Fruit fly (Drosophila melanogaster) whole organism, embryonic: Measurements from ENCODE around the gene CG4631.

ENCODE experiments used
- CG10543 ChIP-seq: fragments of 200-800 bp; sonication (Bioruptor generic); optimal IDR thresholded peaks from 3 replicates; lab custom pipeline; 2017; ENCODE audit warnings: missing biosample characterization, mild to moderate bottlenecking, missing genetic modification characterization, moderate library complexity
- CG11560 ChIP-seq: fragments of 200-800 bp; sonication (Bioruptor generic); IDR thresholded peaks from 3 replicates; pipeline ENCODE4 v1.3.6; 2022; ENCODE audit warnings: missing biosample characterization, missing genetic modification characterization
- CG3838 ChIP-seq: fragments of 200-800 bp; sonication (Bioruptor generic); optimal IDR thresholded peaks from 3 replicates; lab custom pipeline; 2016; ENCODE audit warnings: missing biosample characterization, missing genetic modification characterization
- HLHmδ ChIP-seq: fragments of 200-800 bp; sonication (Bioruptor generic); optimal IDR thresholded peaks from 2 replicates; lab custom pipeline; 2018; ENCODE audit warnings: missing biosample characterization, mild to moderate bottlenecking, missing genetic modification characterization, moderate library complexity
- Hey ChIP-seq: fragments of 200-800 bp; sonication (Bioruptor generic); optimal IDR thresholded peaks from 3 replicates; lab custom pipeline; 2018; ENCODE audit warnings: missing biosample characterization, mild to moderate bottlenecking, missing genetic modification characterization
- dimm ChIP-seq: fragments of 200-800 bp; sonication (Bioruptor generic); IDR thresholded peaks from 2 replicates; pipeline ENCODE4 v1.3.6; 2022; ENCODE audit warnings: missing biosample characterization, missing genetic modification characterization

- TF ChIP-seq CG10543 (no peak), Hey (no peak), CG3838 (GFP tag; lab: Kevin White, UChicago) (no peak), HLHmδ (GFP tag; lab: Kevin White, UChicago) (no peak), CG11560 (tag; lab: Robert Waterston, UW) (no peak), dimm (GFP tag; lab: Robert Waterston, UW) (no peak)
Observed at dm6 chr2L:16622162-16622561, 15.0 kb downstream of the CG4631 start.
